Worm (Caenorhabditis elegans): ENCODE measurements around the gene srh-97.

- no peak for TF ChIP-seq unc-62 (GFP tag; optimal IDR thresholded peaks at IDR 0.05)
- TF ChIP-seq nfya-1 (tag; optimal IDR thresholded peaks at IDR 0.05; ENCODE audit: borderline replicate concordance, insufficient read depth), result no peak
- no peak for TF ChIP-seq nhr-120 (GFP tag; IDR thresholded peaks at IDR 0.05)
- no peak for TF ChIP-seq lir-1 (GFP tag; conservative IDR thresholded peaks at IDR 0.05)
- TF ChIP-seq ztf-3 (GFP tag; optimal IDR thresholded peaks at IDR 0.05), result no peak
- no peak for TF ChIP-seq unc-130 (GFP tag; optimal IDR thresholded peaks at IDR 0.05)
- TF ChIP-seq pha-4 (tag; optimal IDR thresholded peaks at IDR 0.05), result no peak
- TF ChIP-seq nhr-80 (tag; optimal IDR thresholded peaks at IDR 0.05), result no peak
- TF ChIP-seq dpl-1 (GFP tag; optimal IDR thresholded peaks at IDR 0.05), result no peak
- no peak for TF ChIP-seq F49E8.2 (tag; optimal IDR thresholded peaks at IDR 0.05; ENCODE audit: insufficient read depth)
These were observed 29.9 kb upstream of the srh-97 start, which contains the start of gene Y102A5C.40 for ce11 chrV:16987035-16987434.
